Fruit fly (Drosophila melanogaster) whole organism, prepupa: Measurements from ENCODE around the gene boi.

Source experiments
- Blimp-1 ChIP-seq: fragments of 200-800 bp; sonication (Bioruptor generic); optimal IDR thresholded peaks from 3 replicates; lab custom pipeline; 2017; ENCODE audit warnings: missing biosample characterization, missing genetic modification characterization, mild to moderate bottlenecking, moderate library complexity, missing genetic modification reagents
- CG10631 ChIP-seq: fragments of 200-800 bp; sonication (Bioruptor generic); optimal IDR thresholded peaks from 2 replicates; lab custom pipeline; 2016; ENCODE audit warnings: missing biosample characterization, missing genetic modification characterization
- CG10669 ChIP-seq: fragments of 200-800 bp; sonication (Bioruptor generic); optimal IDR thresholded peaks from 3 replicates; lab custom pipeline; 2018; ENCODE audit warnings: missing biosample characterization, mild to moderate bottlenecking, missing genetic modification characterization, moderate library complexity
- CG11902 ChIP-seq: fragments of 200-800 bp; sonication (Bioruptor generic); optimal IDR thresholded peaks from 3 replicates; lab custom pipeline; 2016; ENCODE audit warnings: missing biosample characterization, missing genetic modification characterization
- CG15336 ChIP-seq: fragments of 200-800 bp; sonication (Bioruptor generic); IDR thresholded peaks from 2 replicates; pipeline ENCODE4 v1.3.6; 2022; ENCODE audit warnings: missing biosample characterization, missing genetic modification characterization
- CG1621 ChIP-seq: fragments of 200-800 bp; sonication (Bioruptor generic); optimal IDR thresholded peaks from 3 replicates; lab custom pipeline; 2018; ENCODE audit warnings: missing biosample characterization, mild to moderate bottlenecking, missing genetic modification characterization
- CG16779 ChIP-seq: fragments of 200-800 bp; sonication (Bioruptor generic); optimal IDR thresholded peaks from 3 replicates; lab custom pipeline; 2017; ENCODE audit warnings: missing biosample characterization, mild to moderate bottlenecking, missing genetic modification characterization
- CG3032 ChIP-seq: fragments of 200-800 bp; optimal IDR thresholded peaks from 2 replicates; lab custom pipeline; 2019; ENCODE audit warnings: missing biosample characterization, mild to moderate bottlenecking, missing genetic modification characterization, moderate library complexity
- CG31627 ChIP-seq: fragments of 200-800 bp; sonication (Bioruptor generic); optimal IDR thresholded peaks from 3 replicates; lab custom pipeline; 2016; ENCODE audit warnings: missing biosample characterization, missing genetic modification characterization
- CG32006 ChIP-seq: fragments of 200-800 bp; sonication (Bioruptor generic); optimal IDR thresholded peaks from 3 replicates; lab custom pipeline; 2017; ENCODE audit warnings: missing biosample characterization, mild to moderate bottlenecking, missing genetic modification characterization
- CG34406 ChIP-seq: fragments of 200-800 bp; sonication (Bioruptor generic); optimal IDR thresholded peaks from 3 replicates; lab custom pipeline; 2016; ENCODE audit warnings: missing biosample characterization, missing genetic modification characterization
- CG3919 ChIP-seq: fragments of 200-800 bp; sonication (Bioruptor generic); optimal IDR thresholded peaks from 3 replicates; lab custom pipeline; 2016; ENCODE audit warnings: missing biosample characterization, missing genetic modification characterization
- CG4318 ChIP-seq: fragments of 200-800 bp; sonication (Bioruptor generic); optimal IDR thresholded peaks from 3 replicates; lab custom pipeline; 2017; ENCODE audit warnings: missing biosample characterization, mild to moderate bottlenecking, missing genetic modification characterization
- CG6163 ChIP-seq: fragments of 200-800 bp; sonication (Bioruptor generic); IDR thresholded peaks from 3 replicates; pipeline ENCODE4 v1.3.6; 2022; ENCODE audit warnings: missing biosample characterization, missing genetic modification characterization
- CG6276 ChIP-seq: fragments of 200-800 bp; sonication (Bioruptor generic); optimal IDR thresholded peaks from 2 replicates; lab custom pipeline; 2017; ENCODE audit warnings: missing biosample characterization, mild to moderate bottlenecking, missing genetic modification characterization
- CG6792 ChIP-seq: fragments of 200-800 bp; sonication (Bioruptor generic); optimal IDR thresholded peaks from 3 replicates; lab custom pipeline; 2016; ENCODE audit warnings: missing biosample characterization, missing genetic modification characterization
- CG6808 ChIP-seq: fragments of 200-800 bp; sonication (Bioruptor generic); optimal IDR thresholded peaks from 3 replicates; lab custom pipeline; 2017; ENCODE audit warnings: missing biosample characterization, missing genetic modification characterization, mild to moderate bottlenecking, moderate library complexity, missing genetic modification reagents
- CG6854 ChIP-seq: fragments of 200-800 bp; sonication (Bioruptor generic); optimal IDR thresholded peaks from 2 replicates; lab custom pipeline; 2017; ENCODE audit warnings: missing biosample characterization, mild to moderate bottlenecking, missing genetic modification characterization
- CG7368 ChIP-seq: fragments of 200-800 bp; sonication (Bioruptor generic); optimal IDR thresholded peaks from 3 replicates; lab custom pipeline; 2016; ENCODE audit warnings: missing biosample characterization, missing genetic modification characterization
- CG8119 ChIP-seq: fragments of 200-800 bp; sonication (Bioruptor generic); IDR thresholded peaks from 3 replicates; pipeline ENCODE4 v1.3.6; 2022; ENCODE audit warnings: missing biosample characterization, missing genetic modification characterization
- CG8319 ChIP-seq: fragments of 200-800 bp; sonication (Bioruptor generic); optimal IDR thresholded peaks from 3 replicates; lab custom pipeline; 2016; ENCODE audit warnings: missing biosample characterization, missing genetic modification characterization
- CG8632 ChIP-seq: fragments of 200-800 bp; sonication (Bioruptor generic); optimal IDR thresholded peaks from 3 replicates; lab custom pipeline; 2016; ENCODE audit warnings: missing biosample characterization, missing genetic modification characterization
- CG9139 ChIP-seq: fragments of 200-800 bp; sonication (Bioruptor generic); optimal IDR thresholded peaks from 3 replicates; lab custom pipeline; 2017; ENCODE audit warnings: missing biosample characterization, mild to moderate bottlenecking, missing genetic modification characterization
- Eip75B ChIP-seq: fragments of 200-800 bp; sonication (Bioruptor generic); optimal IDR thresholded peaks from 3 replicates; lab custom pipeline; 2016; ENCODE audit warnings: missing biosample characterization, missing genetic modification characterization
- Eip78C ChIP-seq: fragments of 200-800 bp; sonication (Bioruptor generic); peaks from one replicate; lab custom pipeline; 2016; ENCODE audit warnings: missing biosample characterization, missing genetic modification characterization
- Ets21C ChIP-seq: fragments of 200-800 bp; sonication (Bioruptor generic); optimal IDR thresholded peaks from 3 replicates; lab custom pipeline; 2016; ENCODE audit warnings: missing biosample characterization, missing genetic modification characterization
- Gug ChIP-seq: fragments of 200-800 bp; sonication (Bioruptor generic); IDR thresholded peaks from 2 replicates; pipeline ENCODE4 v1.3.6; 2022; ENCODE audit warnings: missing biosample characterization, missing genetic modification characterization
- Hr38 ChIP-seq: sonication (Bioruptor generic); optimal IDR thresholded peaks from 2 replicates; lab custom pipeline; 2016; ENCODE audit warnings: missing biosample characterization, missing genetic modification characterization
- Hr39 ChIP-seq: fragments of 200-800 bp; sonication (Bioruptor generic); optimal IDR thresholded peaks from 2 replicates; lab custom pipeline; 2016; ENCODE audit warnings: missing biosample characterization, missing genetic modification characterization
- Hr4 ChIP-seq: fragments of 200-800 bp; sonication (Bioruptor generic); optimal IDR thresholded peaks from 3 replicates; lab custom pipeline; 2016; ENCODE audit warnings: missing biosample characterization, missing genetic modification characterization
- Lpt ChIP-seq: fragments of 200-800 bp; sonication (Bioruptor generic); optimal IDR thresholded peaks from 3 replicates; lab custom pipeline; 2016; ENCODE audit warnings: missing biosample characterization, missing genetic modification characterization
- Met ChIP-seq: fragments of 200-800 bp; sonication (Bioruptor generic); optimal IDR thresholded peaks from 3 replicates; lab custom pipeline; 2016; ENCODE audit warnings: missing biosample characterization, missing genetic modification characterization
- OdsH ChIP-seq: fragments of 200-800 bp; sonication (Bioruptor generic); optimal IDR thresholded peaks from 3 replicates; lab custom pipeline; 2016; ENCODE audit warnings: missing biosample characterization, missing genetic modification characterization
- Smox ChIP-seq: fragments of 200-800 bp; sonication (Bioruptor generic); optimal IDR thresholded peaks from 3 replicates; lab custom pipeline; 2016; ENCODE audit warnings: missing biosample characterization, missing genetic modification characterization
- Sox102F ChIP-seq: fragments of 200-800 bp; sonication (Bioruptor generic); optimal IDR thresholded peaks from 2 replicates; lab custom pipeline; 2016; ENCODE audit warnings: missing biosample characterization, mild to moderate bottlenecking, missing genetic modification characterization
- Sox14 ChIP-seq: fragments of 200-800 bp; sonication (Bioruptor generic); optimal IDR thresholded peaks from 3 replicates; lab custom pipeline; 2016; ENCODE audit warnings: missing biosample characterization, missing genetic modification characterization
- Sox15 ChIP-seq: fragments of 200-800 bp; sonication (Bioruptor generic); optimal IDR thresholded peaks from 3 replicates; lab custom pipeline; 2016; ENCODE audit warnings: missing biosample characterization, missing genetic modification characterization
- achi ChIP-seq: fragments of 200-800 bp; sonication (Bioruptor generic); optimal IDR thresholded peaks from 3 replicates; lab custom pipeline; 2016; ENCODE audit warnings: missing biosample characterization, missing genetic modification characterization
- acj6 ChIP-seq: fragments of 200-800 bp; sonication (Bioruptor generic); optimal IDR thresholded peaks from 3 replicates; lab custom pipeline; 2016; ENCODE audit warnings: missing biosample characterization, missing genetic modification characterization
- cyc ChIP-seq: fragments of 200-800 bp; sonication (Bioruptor generic); optimal IDR thresholded peaks from 3 replicates; lab custom pipeline; 2016; ENCODE audit warnings: missing biosample characterization, missing genetic modification characterization
- dac ChIP-seq: fragments of 200-800 bp; sonication (Bioruptor generic); optimal IDR thresholded peaks from 2 replicates; lab custom pipeline; 2017; ENCODE audit warnings: missing biosample characterization, mild to moderate bottlenecking, missing genetic modification characterization
- dsx ChIP-seq: fragments of 200-800 bp; optimal IDR thresholded peaks from 3 replicates; lab custom pipeline; 2019; ENCODE audit warnings: missing biosample characterization, mild to moderate bottlenecking, missing genetic modification characterization, moderate library complexity; ENCODE audit not compliant: poor library complexity, severe bottlenecking
- esn ChIP-seq: fragments of 200-800 bp; sonication (Bioruptor generic); optimal IDR thresholded peaks from 2 replicates; lab custom pipeline; 2016; ENCODE audit warnings: missing biosample characterization, mild to moderate bottlenecking, missing genetic modification characterization, moderate library complexity
- fd85E ChIP-seq: fragments of 200-800 bp; sonication (Bioruptor generic); optimal IDR thresholded peaks from 3 replicates; lab custom pipeline; 2016; ENCODE audit warnings: missing biosample characterization, missing genetic modification characterization
- fkh ChIP-seq: fragments of 200-800 bp; sonication (Bioruptor generic); optimal IDR thresholded peaks from 3 replicates; lab custom pipeline; 2017; ENCODE audit warnings: missing biosample characterization, mild to moderate bottlenecking, missing genetic modification characterization, moderate library complexity
- lz ChIP-seq: fragments of 200-800 bp; sonication (Bioruptor generic); optimal IDR thresholded peaks from 3 replicates; lab custom pipeline; 2016; ENCODE audit warnings: missing biosample characterization, missing genetic modification characterization
- net ChIP-seq: fragments of 200-800 bp; sonication (Bioruptor generic); optimal IDR thresholded peaks from 3 replicates; lab custom pipeline; 2016; ENCODE audit warnings: missing biosample characterization, missing genetic modification characterization
- pdm3 ChIP-seq: fragments of 200-800 bp; sonication (Bioruptor generic); optimal IDR thresholded peaks from 3 replicates; lab custom pipeline; 2016; ENCODE audit warnings: missing biosample characterization, missing genetic modification characterization
- salr ChIP-seq, 2 experiments: fragments of 200-800 bp; sonication (Bioruptor generic); optimal IDR thresholded peaks; 3 replicates each; lab custom pipeline; 2016 to 2018; ENCODE audit warnings: missing biosample characterization in 2 of 2, missing genetic modification characterization in 2 of 2, mild to moderate bottlenecking in 1 of 2
- spab ChIP-seq: fragments of 200-800 bp; sonication (Bioruptor generic); optimal IDR thresholded peaks from 2 replicates; lab custom pipeline; 2017; ENCODE audit warnings: missing biosample characterization, mild to moderate bottlenecking, missing genetic modification characterization, missing genetic modification reagents
- ss ChIP-seq, 2 experiments: fragments of 200-800 bp; sonication (Bioruptor generic); optimal IDR thresholded peaks; 2 replicates in 1 of 2; 3 replicates in 1 of 2; lab custom pipeline; 2017 to 2018; ENCODE audit warnings: mild to moderate bottlenecking in 2 of 2, missing biosample characterization in 2 of 2, missing genetic modification characterization in 2 of 2, moderate library complexity in 1 of 2
- topi ChIP-seq: fragments of 200-800 bp; sonication (Bioruptor generic); optimal IDR thresholded peaks from 3 replicates; lab custom pipeline; 2016; ENCODE audit warnings: missing biosample characterization, missing genetic modification characterization
- vri ChIP-seq: fragments of 200-800 bp; sonication (Bioruptor generic); optimal IDR thresholded peaks from 3 replicates; lab custom pipeline; 2016; ENCODE audit warnings: missing biosample characterization, mild to moderate bottlenecking, missing genetic modification characterization

The boi gene

dm6 chrX:2503430-2503829, 33.6 kb upstream of the boi start:
- TF ChIP-seq CG3919 (GFP tag; lab: Kevin White, UChicago) (peak; percentile 34), net (GFP tag; lab: Kevin White, UChicago) (peak; percentile 6), salr (GFP tag; optimal IDR thresholded peaks at IDR 0.05; lab: Kevin White, UChicago) (no peak), Gug (GFP tag; lab: Robert Waterston, UW) (peak; percentile 35; the same call in 1 of the 2 replicates), pdm3 (GFP tag; lab: Kevin White, UChicago) (peak; percentile 58), Met (GFP tag; lab: Kevin White, UChicago) (peak; percentile 9), CG8319 (no peak), Eip78C (GFP tag; lab: Kevin White, UChicago) (peak; percentile 65), CG6163 (GFP tag; lab: Robert Waterston, UW) (peak; percentile 70; the same call in 2 of the 3 replicates), CG11902 (GFP tag; lab: Kevin White, UChicago) (no peak), Smox (peak; percentile 6), CG15336 (peak; percentile 60), Sox14 (GFP tag; lab: Kevin White, UChicago) (peak; percentile 32), CG4318 (peak; percentile 6), CG6792 (GFP tag; lab: Kevin White, UChicago) (no peak), dsx (GFP tag; lab: Kevin White, UChicago) (no peak), CG3032 (no peak), CG9139 (no peak), Hr39 (peak; percentile 26), Ets21C (GFP tag; lab: Kevin White, UChicago) (no peak), Sox15 (no peak), CG6854 (GFP tag; lab: Kevin White, UChicago) (no peak), spab (GFP tag; lab: Kevin White, UChicago) (no peak), fkh (GFP tag; lab: Kevin White, UChicago) (no peak), Hr4 (GFP tag; lab: Kevin White, UChicago) (peak; percentile 67), cyc (GFP tag; lab: Kevin White, UChicago) (peak; percentile 11), CG34406 (GFP tag; lab: Kevin White, UChicago) (no peak), CG6276 (GFP tag; lab: Kevin White, UChicago) (peak; percentile 58), lz (GFP tag; lab: Kevin White, UChicago) (no peak), OdsH (GFP tag; lab: Kevin White, UChicago) (peak; percentile 37), dac (GFP tag; lab: Kevin White, UChicago) (no peak), topi (no peak), Hr38 (no peak), Lpt (GFP tag; lab: Kevin White, UChicago) (peak; percentile 8), achi (GFP tag; lab: Kevin White, UChicago) (peak; percentile 27), fd85E (no peak), esn (GFP tag; lab: Kevin White, UChicago) (no peak), CG7368 (no peak), Blimp-1 (GFP tag; lab: Kevin White, UChicago) (no peak), CG10631 (GFP tag; lab: Kevin White, UChicago) (peak; percentile 37), CG31627 (GFP tag; lab: Kevin White, UChicago) (peak; percentile 9), CG1621 (tag; lab: Kevin White, UChicago) (no peak), vri (GFP tag; lab: Kevin White, UChicago) (no peak), ss (GFP tag; optimal IDR thresholded peaks at IDR 0.05; lab: Kevin White, UChicago) (no peak), CG10669 (GFP tag; lab: Kevin White, UChicago) (peak; percentile 34), acj6 (peak; percentile 35), Sox102F (GFP tag; lab: Kevin White, UChicago) (no peak), CG32006 (GFP tag; lab: Kevin White, UChicago) (peak; percentile 58), Eip75B (GFP tag; lab: Kevin White, UChicago) (no peak), CG6808 (no peak), CG16779 (tag; lab: Kevin White, UChicago) (no peak), CG8632 (no peak), CG8119 (peak; percentile 61; the same call in 2 of the 3 replicates)
